Worm (Caenorhabditis elegans) whole organism, young adult: Measurements from ENCODE around the gene D1005.5.
"Not testable (repeated sequence)": the region's sequence is repeated elsewhere in the genome, so short reads cannot be mapped to it uniquely, and the experiment has no call there.

Source experiments
- aptf-3 ChIP-seq: fragments of 200-800 bp; sonication (Bioruptor generic); IDR thresholded peaks from 2 replicates; pipeline ENCODE4 v1.3.6; 2022; ENCODE audit warnings: missing genetic modification characterization, missing compliant biosample characterization
- bed-1 ChIP-seq: fragments of 200-800 bp; sonication (Bioruptor generic); IDR thresholded peaks from 2 replicates; pipeline ENCODE4 v1.3.6; 2022; ENCODE audit warnings: missing genetic modification reagents, missing genetic modification characterization, missing compliant biosample characterization
- dpl-1 ChIP-seq: fragments of 150-350 bp; optimal IDR thresholded peaks from 2 replicates; lab custom pipeline; 2014; ENCODE audit warnings: missing biosample characterization, missing genetic modification reagents, missing genetic modification characterization
- unc-130 ChIP-seq: sonication (generic microtip); optimal IDR thresholded peaks from 2 replicates; lab custom pipeline; 2016; ENCODE audit warnings: missing genetic modification reagents, missing genetic modification characterization, missing compliant biosample characterization

DNA sequence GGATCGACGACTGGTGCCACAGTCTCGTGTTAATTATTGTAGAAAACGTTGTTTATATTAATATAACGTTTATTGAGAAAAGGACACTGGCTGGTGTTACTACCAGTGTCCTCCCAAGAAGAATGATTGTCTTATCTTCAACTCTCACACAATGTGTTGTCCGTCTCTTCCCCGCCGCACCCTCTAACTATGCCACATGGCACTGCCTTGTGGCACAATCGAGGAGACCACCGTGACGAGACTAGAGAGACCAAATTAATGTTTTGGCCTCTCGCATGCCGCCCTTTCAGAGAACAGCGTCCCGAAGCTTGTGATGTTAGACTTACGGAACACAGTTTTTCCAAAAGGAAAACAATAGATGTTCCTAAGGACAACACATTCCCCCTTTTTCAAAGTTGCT lies 50.6 kb downstream of the D1005.5 start:
- TF ChIP-seq aptf-3, unc-130, dpl-1, bed-1: not testable (repeated sequence)
